Fruit fly (Drosophila melanogaster): ENCODE results near the gene Mst27D.
A peak's percentile ranks its signal among the peaks of the same experiment; 100 is the strongest.

The Mst27D gene

DNA sequence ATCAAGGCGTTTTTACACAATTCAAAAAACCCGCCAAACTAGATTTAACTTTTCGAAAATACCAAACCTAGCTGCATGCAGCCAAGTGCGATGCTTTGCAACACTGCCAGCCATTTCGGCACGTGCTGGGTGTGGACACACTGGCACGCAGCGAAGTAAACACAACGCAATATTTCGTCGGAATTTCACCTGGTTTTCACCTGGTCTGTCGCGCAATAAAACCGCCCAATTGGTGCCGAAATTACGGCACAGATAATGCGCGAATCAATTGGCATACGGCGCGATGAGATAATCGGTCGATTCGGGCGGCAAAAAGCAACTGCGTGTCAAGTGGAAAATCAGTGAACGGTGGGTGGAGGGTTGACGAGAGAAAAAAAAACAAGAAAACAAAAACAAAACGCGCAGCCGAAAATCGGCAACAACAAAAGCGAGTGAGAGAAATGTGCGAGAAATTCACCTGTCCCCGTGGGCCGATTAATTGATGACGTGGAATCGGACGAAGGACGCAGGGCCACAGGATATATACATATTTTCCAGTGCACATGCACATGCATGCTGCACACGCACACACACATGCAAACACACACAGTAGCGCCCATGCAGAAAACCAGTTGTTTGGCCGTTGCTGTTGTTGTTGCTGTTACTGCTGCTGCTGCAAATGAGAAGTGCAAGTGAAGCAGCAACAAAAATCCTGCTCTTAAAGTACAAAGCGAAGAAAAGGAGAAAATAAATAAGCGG lies 4.3 kb downstream of the Mst27D start, which contains the start of gene Mnn1 (continued):
- TF ChIP-seq Chrac-16 (GFP tag; optimal IDR thresholded peaks at IDR 0.05), result peak; percentile 23
- no peak for TF ChIP-seq Adf1 (GFP tag; IDR thresholded peaks at IDR 0.05)
- no peak for TF ChIP-seq CG8478 (optimal IDR thresholded peaks at IDR 0.05)
- TF ChIP-seq pb (GFP tag; optimal IDR thresholded peaks at IDR 0.05), result peak; percentile 44
- peak; percentile 56 for TF ChIP-seq slbo (GFP tag; IDR thresholded peaks at IDR 0.05)
- TF ChIP-seq Trl (optimal IDR thresholded peaks at IDR 0.05), result no peak
- peak; percentile 40 for TF ChIP-seq Trl (GFP tag; optimal IDR thresholded peaks at IDR 0.05)
- TF ChIP-seq NC2α (GFP tag; optimal IDR thresholded peaks at IDR 0.05), result peak; percentile 39
- TF ChIP-seq CG8359 (GFP tag; optimal IDR thresholded peaks at IDR 0.05; ENCODE audit: borderline replicate concordance), result no peak
- peak; percentile 74 for TF ChIP-seq CG3847 (GFP tag; IDR thresholded peaks at IDR 0.05)
- no peak for TF ChIP-seq gcm (GFP tag; optimal IDR thresholded peaks at IDR 0.05)
- TF ChIP-seq CG31388 (GFP tag; optimal IDR thresholded peaks at IDR 0.05), result no peak
- TF ChIP-seq nerfin-2 (GFP tag; IDR thresholded peaks at IDR 0.05; ENCODE audit: partially characterized antibody), result no peak
- TF ChIP-seq Dip2 (GFP tag; IDR thresholded peaks at IDR 0.05), result no peak
- TF ChIP-seq tap (tag; optimal IDR thresholded peaks at IDR 0.05), result no peak
- TF ChIP-seq pho (GFP tag; optimal IDR thresholded peaks at IDR 0.05), result peak; percentile 24
- peak; percentile 91 for TF ChIP-seq CG11504 (tag; optimal IDR thresholded peaks at IDR 0.05)
- no peak for TF ChIP-seq CG30431 (GFP tag; optimal IDR thresholded peaks at IDR 0.05)
- TF ChIP-seq jing (GFP tag; optimal IDR thresholded peaks at IDR 0.05), result no peak
- no peak for TF ChIP-seq BtbVII (GFP tag; optimal IDR thresholded peaks at IDR 0.05)
- TF ChIP-seq gce (GFP tag; IDR thresholded peaks at IDR 0.05), result no peak
- peak in 1 of 2 experiments; percentile 83 for TF ChIP-seq Pdp1 (GFP tag; optimal IDR thresholded peaks at IDR 0.05)
- no peak for TF ChIP-seq Rx (GFP tag; IDR thresholded peaks at IDR 0.05)
- TF ChIP-seq CG17912 (GFP tag; optimal IDR thresholded peaks at IDR 0.05), result peak; percentile 34
- peak; percentile 47; the same call in 1 of the 2 replicates for TF ChIP-seq MBD-R2 (GFP tag; IDR thresholded peaks at IDR 0.05)
- no peak for TF ChIP-seq H15 (GFP tag; IDR thresholded peaks at IDR 0.05)
- TF ChIP-seq CG9797 (GFP tag; optimal IDR thresholded peaks at IDR 0.05), result peak; percentile 92
- TF ChIP-seq Eip74EF (GFP tag; optimal IDR thresholded peaks at IDR 0.05), result no peak
- no peak for TF ChIP-seq sim (GFP tag; IDR thresholded peaks at IDR 0.05)
- no peak for TF ChIP-seq CG14965 (GFP tag; optimal IDR thresholded peaks at IDR 0.05; ENCODE audit: borderline replicate concordance)
- TF ChIP-seq Fer1 (GFP tag; optimal IDR thresholded peaks at IDR 0.05), result peak; percentile 67
- TF ChIP-seq eyg (GFP tag; optimal IDR thresholded peaks at IDR 0.05), result no peak
- peak; percentile 42 for TF ChIP-seq Hsf (GFP tag; optimal IDR thresholded peaks at IDR 0.05)
- TF ChIP-seq tup (GFP tag; optimal IDR thresholded peaks at IDR 0.05), result no peak
- TF ChIP-seq Hand (GFP tag; optimal IDR thresholded peaks at IDR 0.05), result no peak
- peak; percentile 32 for TF ChIP-seq CG3281 (GFP tag; optimal IDR thresholded peaks at IDR 0.05)
- TF ChIP-seq br (optimal IDR thresholded peaks at IDR 0.05), result no peak
- TF ChIP-seq hbn (GFP tag; IDR thresholded peaks at IDR 0.05; ENCODE audit: partially characterized antibody), result no peak
- TF ChIP-seq fu2 (GFP tag; optimal IDR thresholded peaks at IDR 0.05), result no peak
- TF ChIP-seq ttk (GFP tag; IDR thresholded peaks at IDR 0.05), result no peak
- TF ChIP-seq CG10274 (GFP tag; optimal IDR thresholded peaks at IDR 0.05), result no peak
- peak; percentile 32 for TF ChIP-seq CG10979 (tag; optimal IDR thresholded peaks at IDR 0.05)
- no peak for TF ChIP-seq CG17612 (GFP tag; IDR thresholded peaks at IDR 0.05)
- TF ChIP-seq CG6791 (GFP tag; IDR thresholded peaks at IDR 0.05; ENCODE audit: partially characterized antibody), result peak; percentile 53; the same call in 2 of the 3 replicates
- peak; percentile 53 for TF ChIP-seq mam (GFP tag; optimal IDR thresholded peaks at IDR 0.05)
- peak; percentile 71 for TF ChIP-seq CG12659 (GFP tag; optimal IDR thresholded peaks at IDR 0.05)
- no peak for TF ChIP-seq CG15011 (GFP tag; optimal IDR thresholded peaks at IDR 0.05)
- TF ChIP-seq Myb (GFP tag; optimal IDR thresholded peaks at IDR 0.05), result peak; percentile 69
- TF ChIP-seq CG11093 (GFP tag; IDR thresholded peaks at IDR 0.05), result no peak
- TF ChIP-seq nerfin-1 (tag; optimal IDR thresholded peaks at IDR 0.05), result peak; percentile 97
- no peak for TF ChIP-seq bowl (GFP tag; IDR thresholded peaks at IDR 0.05)

Measured in whole organism, embryonic.